Worm (Caenorhabditis elegans) whole organism, young adult: ENCODE measurements around the gene H05C05.4.

Source experiments
- Y53G8AR.9 ChIP-seq: fragments of 200-800 bp; sonication (Bioruptor generic); conservative IDR thresholded peaks from 2 replicates; pipeline ENCODE4 v1.3.6; 2022; ENCODE audit warnings: missing genetic modification reagents, missing genetic modification characterization, missing compliant biosample characterization
- Y79H2A.3 ChIP-seq: fragments of 200-800 bp; sonication (Bioruptor generic); conservative IDR thresholded peaks from 2 replicates; pipeline ENCODE4 v1.3.6; 2022; ENCODE audit warnings: missing genetic modification reagents, missing genetic modification characterization, missing compliant biosample characterization
- attf-3 ChIP-seq: fragments of 200-800 bp; sonication (Bioruptor generic); conservative IDR thresholded peaks from 2 replicates; pipeline ENCODE4 v1.3.6; 2022; ENCODE audit warnings: missing genetic modification reagents, missing genetic modification characterization, missing compliant biosample characterization
- bed-2 ChIP-seq: fragments of 200-800 bp; sonication (Bioruptor generic); IDR thresholded peaks from 2 replicates; pipeline ENCODE4 v1.3.6; 2022; ENCODE audit warnings: missing genetic modification reagents, missing genetic modification characterization, missing compliant biosample characterization
- ceh-27 ChIP-seq: fragments of 200-800 bp; sonication (Bioruptor generic); optimal IDR thresholded peaks from 2 replicates; lab custom pipeline; 2018; ENCODE audit warnings: mild to moderate bottlenecking, missing genetic modification characterization, moderate library complexity, missing compliant biosample characterization
- die-1 ChIP-seq: sonication (generic microtip); optimal IDR thresholded peaks from 2 replicates; lab custom pipeline; 2016; ENCODE audit warnings: missing genotype, mild to moderate bottlenecking, missing genetic modification characterization, missing compliant biosample characterization
- dpff-1 ChIP-seq: sonication (generic microtip); optimal IDR thresholded peaks from 2 replicates; lab custom pipeline; 2017; ENCODE audit warnings: mild to moderate bottlenecking, missing genetic modification characterization, missing compliant biosample characterization
- madf-3 ChIP-seq: fragments of 200-800 bp; sonication (Bioruptor generic); IDR thresholded peaks from 2 replicates; pipeline ENCODE4 v1.3.6; 2022; ENCODE audit warnings: missing genetic modification reagents, missing genetic modification characterization, missing compliant biosample characterization
- mcd-1 ChIP-seq: fragments of 200-800 bp; sonication (Bioruptor generic); IDR thresholded peaks from 2 replicates; pipeline ENCODE4 v1.3.6; 2022; ENCODE audit warnings: missing genetic modification reagents, missing genetic modification characterization, missing compliant biosample characterization
- mxl-1 ChIP-seq: sonication (generic microtip); optimal IDR thresholded peaks from 2 replicates; lab custom pipeline; 2016; ENCODE audit warnings: missing genetic modification characterization, missing compliant biosample characterization
- pha-4 ChIP-seq: fragments of 150-350 bp; sonication (generic microtip); optimal IDR thresholded peaks from 2 replicates; lab custom pipeline; 2014; ENCODE audit warnings: missing biosample characterization, missing genetic modification reagents, missing genetic modification characterization
- rcor-1 ChIP-seq: fragments of 200-800 bp; sonication (Bioruptor generic); IDR thresholded peaks from 2 replicates; pipeline ENCODE4 v1.3.6; 2022; ENCODE audit warnings: missing genetic modification reagents, missing genetic modification characterization, missing compliant biosample characterization
- unc-130 ChIP-seq: sonication (generic microtip); optimal IDR thresholded peaks from 2 replicates; lab custom pipeline; 2016; ENCODE audit warnings: missing genetic modification reagents, missing genetic modification characterization, missing compliant biosample characterization
- xnd-1 ChIP-seq: sonication (generic microtip); optimal IDR thresholded peaks from 2 replicates; lab custom pipeline; 2016; ENCODE audit warnings: missing genotype, missing genetic modification reagents, missing genetic modification characterization, missing compliant biosample characterization

- TF ChIP-seq pha-4 (tag; lab: Kevin White, UChicago): no peak
- no peak for TF ChIP-seq madf-3 (GFP tag; lab: Robert Waterston, UW)
- no peak for TF ChIP-seq mcd-1
- TF ChIP-seq ceh-27: no peak
- no peak for TF ChIP-seq rcor-1 (GFP tag; lab: Robert Waterston, UW)
- no peak for TF ChIP-seq attf-3 (GFP tag; lab: Robert Waterston, UW)
- no peak for TF ChIP-seq xnd-1
- TF ChIP-seq Y79H2A.3 (GFP tag; lab: Robert Waterston, UW): no peak
- no peak for TF ChIP-seq unc-130
- no peak for TF ChIP-seq dpff-1 (tag; lab: Kevin White, UChicago)
- TF ChIP-seq bed-2 (GFP tag; lab: Robert Waterston, UW): no peak
- TF ChIP-seq Y53G8AR.9: no peak
- TF ChIP-seq die-1 (tag; lab: Kevin White, UChicago): no peak
- TF ChIP-seq mxl-1: no peak
These were observed 34.9 kb upstream of the H05C05.4 start for ce11 chrIII:2980927-2981326.
